Worm (Caenorhabditis elegans): ENCODE data around the gene pnp-1.

- TF ChIP-seq zag-1 (tag; optimal IDR thresholded peaks at IDR 0.05), result no peak
- no peak for TF ChIP-seq ztf-11 (tag; optimal IDR thresholded peaks at IDR 0.05)
- no peak for TF ChIP-seq nhr-11 (tag; optimal IDR thresholded peaks at IDR 0.05)
- TF ChIP-seq skn-1 (tag; optimal IDR thresholded peaks at IDR 0.05), result no peak
- no peak for TF ChIP-seq mdl-1 (tag; optimal IDR thresholded peaks at IDR 0.05)
Measured at ce11 chrIV:257095-257494, 41.0 kb downstream of the pnp-1 start, which contains the start of gene R02D3.8.

All from whole organism, L2 larva.